Worm (Caenorhabditis elegans) whole organism, young adult: ENCODE results near the gene Y41D4A.6.

Experiments used
- F23B12.7 ChIP-seq: sonication (generic microtip); optimal IDR thresholded peaks from 2 replicates; lab custom pipeline; 2017; ENCODE audit warnings: missing genetic modification characterization, mild to moderate bottlenecking, missing compliant biosample characterization, antibody characterized with exemption, moderate library complexity; ENCODE audit not compliant: insufficient read depth
- F37B4.10 ChIP-seq: fragments of 200-800 bp; sonication (Bioruptor generic); IDR thresholded peaks from 2 replicates; pipeline ENCODE4 v1.3.6; 2022; ENCODE audit warnings: missing genetic modification characterization, missing compliant biosample characterization
- akir-1 ChIP-seq: fragments of 200-800 bp; sonication (Bioruptor generic); optimal IDR thresholded peaks from 2 replicates; lab custom pipeline; 2018; ENCODE audit warnings: mild to moderate bottlenecking, missing genetic modification characterization, moderate library complexity, missing compliant biosample characterization
- ama-1 ChIP-seq, 3 experiments: fragments of 150-350 bp in 1 of 3; sonication (generic microtip) in 2 of 3; optimal IDR thresholded peaks; 2 replicates each; lab custom pipeline; 2014 to 2018; ENCODE audit warnings: missing biosample characterization in 2 of 3, missing genetic modification characterization in 2 of 3, missing genetic modification reagents in 2 of 3
- aptf-2 ChIP-seq: fragments of 200-800 bp; sonication (Bioruptor generic); conservative IDR thresholded peaks from 2 replicates; pipeline ENCODE4 v1.3.6; 2022; ENCODE audit warnings: missing genetic modification reagents, missing genetic modification characterization, missing compliant biosample characterization
- dpff-1 ChIP-seq: sonication (generic microtip); optimal IDR thresholded peaks from 2 replicates; lab custom pipeline; 2017; ENCODE audit warnings: mild to moderate bottlenecking, missing genetic modification characterization, missing compliant biosample characterization
- hrde-1 ChIP-seq: sonication (generic microtip); optimal IDR thresholded peaks from 2 replicates; lab custom pipeline; 2016; ENCODE audit warnings: missing genetic modification characterization, mild to moderate bottlenecking, missing compliant biosample characterization, moderate library complexity, missing genotype, missing genetic modification reagents, borderline replicate concordance
- madf-8 ChIP-seq: fragments of 200-800 bp; sonication (Bioruptor generic); conservative IDR thresholded peaks from 2 replicates; pipeline ENCODE4 v1.3.6; 2022; ENCODE audit warnings: missing genetic modification reagents, missing genetic modification characterization, missing compliant biosample characterization

- no peak for TF ChIP-seq F23B12.7 (tag; lab: Kevin White, UChicago)
- no peak for TF ChIP-seq akir-1 (GFP tag; lab: Kevin White, UChicago)
- TF ChIP-seq hrde-1 (tag; lab: Kevin White, UChicago), result no peak
- TF ChIP-seq ama-1 (optimal IDR thresholded peaks at IDR 0.05; lab: Kevin White, UChicago), result no peak
- no peak for TF ChIP-seq ama-1 (GFP tag; optimal IDR thresholded peaks at IDR 0.05; lab: Kevin White, UChicago)
- no peak for TF ChIP-seq dpff-1
- no peak for TF ChIP-seq F37B4.10 (GFP tag; lab: Robert Waterston, UW)
- no peak for TF ChIP-seq madf-8 (GFP tag; lab: Robert Waterston, UW)
- TF ChIP-seq aptf-2 (GFP tag; lab: Robert Waterston, UW), result no peak
Observed at ce11 chrIV:1710535-1710934, 34.8 kb downstream of the Y41D4A.6 start.
